Worm (Caenorhabditis elegans) whole organism, L4 larva: ENCODE results near the gene F54B11.10.
A peak's percentile ranks its signal among the peaks of the same experiment; 100 is the strongest.

Source experiments
- D1046.2 ChIP-seq: fragments of 200-800 bp; sonication (Bioruptor generic); IDR thresholded peaks from 2 replicates; pipeline ENCODE4 v1.3.6; 2022; ENCODE audit warnings: missing genetic modification characterization, missing compliant biosample characterization
- F26F4.8 ChIP-seq: fragments of 200-800 bp; sonication (Bioruptor generic); conservative IDR thresholded peaks from 2 replicates; pipeline ENCODE4 v1.3.6; 2022; ENCODE audit warnings: missing genetic modification characterization, missing compliant biosample characterization
- F44E2.7 ChIP-seq: fragments of 200-800 bp; sonication (Bioruptor generic); IDR thresholded peaks from 2 replicates; pipeline ENCODE4 v2.1.2; 2022; ENCODE audit warnings: missing genetic modification characterization, missing compliant biosample characterization
- F49E8.2 ChIP-seq: sonication (generic microtip); optimal IDR thresholded peaks from 2 replicates; lab custom pipeline; 2016; ENCODE audit warnings: missing compliant biosample characterization, mild to moderate bottlenecking, missing genetic modification characterization, borderline replicate concordance
- R02D3.7 ChIP-seq: fragments of 150-350 bp; sonication (generic microtip); optimal IDR thresholded peaks from 3 replicates; lab custom pipeline; 2014; ENCODE audit warnings: missing biosample characterization, missing genetic modification characterization
- T26A8.4 ChIP-seq: fragments of 200-800 bp; sonication (Bioruptor generic); IDR thresholded peaks from 2 replicates; pipeline ENCODE4 v1.3.6; 2022; ENCODE audit warnings: missing genetic modification characterization, missing compliant biosample characterization
- Y75B8A.6 ChIP-seq: fragments of 200-800 bp; sonication (Bioruptor generic); IDR thresholded peaks from 2 replicates; pipeline ENCODE4 v1.3.6; 2022; ENCODE audit warnings: missing genetic modification reagents, missing genetic modification characterization, missing compliant biosample characterization
- ama-1 ChIP-seq: fragments of 150-350 bp; optimal IDR thresholded peaks from 2 replicates; lab custom pipeline; 2014; ENCODE audit warnings: inconsistent platforms, mixed read lengths
- attf-4 ChIP-seq: sonication (generic microtip); optimal IDR thresholded peaks from 3 replicates; lab custom pipeline; 2017; ENCODE audit warnings: missing biosample characterization, missing genetic modification characterization
- ceh-20 ChIP-seq: fragments of 200-800 bp; sonication (Bioruptor generic); IDR thresholded peaks from 2 replicates; pipeline ENCODE4 v1.3.6; 2022; ENCODE audit warnings: missing genetic modification reagents, missing genetic modification characterization, missing compliant biosample characterization
- ceh-32 ChIP-seq: sonication (generic microtip); optimal IDR thresholded peaks from 2 replicates; lab custom pipeline; 2016; ENCODE audit warnings: mild to moderate bottlenecking, missing genetic modification characterization, missing compliant biosample characterization; ENCODE audit not compliant: poor library complexity
- ces-1 ChIP-seq: fragments of 150-350 bp; sonication (generic microtip); optimal IDR thresholded peaks from 4 replicates; lab custom pipeline; 2014; ENCODE audit warnings: missing biosample characterization, missing genetic modification reagents, missing genetic modification characterization
- cey-2 ChIP-seq: sonication (generic microtip); optimal IDR thresholded peaks from 3 replicates; lab custom pipeline; 2017; ENCODE audit warnings: missing genetic modification characterization, mild to moderate bottlenecking, missing compliant biosample characterization, antibody characterized with exemption, borderline replicate concordance; ENCODE audit not compliant: insufficient read depth
- daf-8 ChIP-seq: fragments of 200-800 bp; sonication (Bioruptor generic); IDR thresholded peaks from 2 replicates; pipeline ENCODE4 v1.3.6; 2022; ENCODE audit warnings: missing genetic modification characterization, missing compliant biosample characterization
- dmd-6 ChIP-seq: fragments of 200-800 bp; sonication (Bioruptor generic); IDR thresholded peaks from 2 replicates; pipeline ENCODE4 v1.3.6; 2022; ENCODE audit warnings: missing genetic modification reagents, missing genetic modification characterization, missing compliant biosample characterization
- dmd-9 ChIP-seq: fragments of 200-800 bp; sonication (Bioruptor generic); IDR thresholded peaks from 2 replicates; pipeline ENCODE4 v1.3.6; 2022; ENCODE audit warnings: missing genetic modification reagents, missing genetic modification characterization, missing compliant biosample characterization
- dve-1 ChIP-seq: sonication (generic microtip); optimal IDR thresholded peaks from 2 replicates; lab custom pipeline; 2017; ENCODE audit warnings: antibody characterized with exemption, mild to moderate bottlenecking, missing genetic modification characterization, missing compliant biosample characterization; ENCODE audit not compliant: insufficient read depth
- fos-1 ChIP-seq: fragments of 150-350 bp; optimal IDR thresholded peaks from 2 replicates; lab custom pipeline; 2014; ENCODE audit warnings: missing biosample characterization, missing genetic modification characterization
- hlh-11 ChIP-seq: fragments of 200-800 bp; sonication (Bioruptor generic); optimal IDR thresholded peaks from 2 replicates; lab custom pipeline; 2018; ENCODE audit warnings: mild to moderate bottlenecking, missing genetic modification characterization, missing compliant biosample characterization
- hlh-30 ChIP-seq: sonication (generic microtip); optimal IDR thresholded peaks from 2 replicates; lab custom pipeline; 2017; ENCODE audit warnings: antibody characterized with exemption, mild to moderate bottlenecking, missing genetic modification characterization, missing compliant biosample characterization; ENCODE audit not compliant: insufficient read depth
- jun-1 ChIP-seq: fragments of 150-350 bp; optimal IDR thresholded peaks from 2 replicates; lab custom pipeline; 2014; ENCODE audit warnings: missing biosample characterization, missing genetic modification reagents, missing genetic modification characterization
- lin-1 ChIP-seq: fragments of 200-800 bp; sonication (Bioruptor generic); IDR thresholded peaks from 2 replicates; pipeline ENCODE4 v1.3.6; 2022; ENCODE audit warnings: missing genetic modification reagents, missing genetic modification characterization, missing compliant biosample characterization
- lin-15B ChIP-seq: fragments of 150-350 bp; sonication (generic microtip); optimal IDR thresholded peaks from 3 replicates; lab custom pipeline; 2014; ENCODE audit warnings: missing biosample characterization, missing genetic modification characterization
- lir-3 ChIP-seq: sonication (generic microtip); optimal IDR thresholded peaks from 2 replicates; lab custom pipeline; 2016; ENCODE audit warnings: mild to moderate bottlenecking, missing genetic modification characterization, missing compliant biosample characterization
- lsy-2 ChIP-seq, 2 experiments: fragments of 150-350 bp in 1 of 2; sonication (generic microtip) in 1 of 2; optimal IDR thresholded peaks; 2 replicates each; lab custom pipeline; 2014 to 2017; ENCODE audit warnings: missing biosample characterization in 2 of 2, missing genetic modification characterization in 2 of 2
- mdt-29 ChIP-seq: fragments of 200-800 bp; sonication (Bioruptor generic); IDR thresholded peaks from 2 replicates; pipeline ENCODE4 v1.3.6; 2022; ENCODE audit warnings: missing genetic modification reagents, missing genetic modification characterization, missing compliant biosample characterization
- mes-2 ChIP-seq: sonication (generic microtip); optimal IDR thresholded peaks from 2 replicates; lab custom pipeline; 2016; ENCODE audit warnings: missing genotype, mild to moderate bottlenecking, missing genetic modification characterization, missing compliant biosample characterization; ENCODE audit not compliant: poor library complexity, severe bottlenecking
- mxl-2 ChIP-seq: fragments of 200-800 bp; sonication (Bioruptor generic); conservative IDR thresholded peaks from 2 replicates; pipeline ENCODE4 v1.3.6; 2022; ENCODE audit warnings: missing genetic modification reagents, missing genetic modification characterization, missing compliant biosample characterization
- nhr-10 ChIP-seq: fragments of 150-350 bp; optimal IDR thresholded peaks from 2 replicates; lab custom pipeline; 2014; ENCODE audit warnings: missing biosample characterization, missing genetic modification characterization
- nhr-102 ChIP-seq: sonication (generic microtip); optimal IDR thresholded peaks from 2 replicates; lab custom pipeline; 2016; ENCODE audit warnings: mild to moderate bottlenecking, missing genetic modification characterization, moderate library complexity, missing compliant biosample characterization
- nhr-111 ChIP-seq: fragments of 200-800 bp; sonication (Bioruptor generic); optimal IDR thresholded peaks from 2 replicates; lab custom pipeline; 2018; ENCODE audit warnings: mild to moderate bottlenecking, missing genetic modification characterization, missing compliant biosample characterization
- nhr-237 ChIP-seq: sonication (generic microtip); optimal IDR thresholded peaks from 2 replicates; lab custom pipeline; 2017; ENCODE audit warnings: missing biosample characterization, missing genetic modification characterization
- nhr-25 ChIP-seq: sonication (generic microtip); optimal IDR thresholded peaks from 2 replicates; lab custom pipeline; 2017; ENCODE audit warnings: missing genetic modification characterization, mild to moderate bottlenecking, missing compliant biosample characterization, antibody characterized with exemption, moderate library complexity, borderline replicate concordance; ENCODE audit not compliant: insufficient read depth
- nhr-41 ChIP-seq: fragments of 200-800 bp; sonication (Bioruptor generic); IDR thresholded peaks from 2 replicates; pipeline ENCODE4 v1.3.6; 2022; ENCODE audit warnings: missing genetic modification reagents, missing genetic modification characterization, missing compliant biosample characterization
- nhr-48 ChIP-seq: sonication (generic microtip); optimal IDR thresholded peaks from 2 replicates; lab custom pipeline; 2016; ENCODE audit warnings: mild to moderate bottlenecking, missing genetic modification characterization, missing compliant biosample characterization
- nhr-6 ChIP-seq: fragments of 150-350 bp; optimal IDR thresholded peaks from 2 replicates; lab custom pipeline; 2014; ENCODE audit warnings: missing biosample characterization, missing genetic modification characterization
- nhr-76 ChIP-seq: fragments of 150-350 bp; optimal IDR thresholded peaks from 2 replicates; lab custom pipeline; 2014; ENCODE audit warnings: missing biosample characterization, missing genetic modification characterization
- php-3 ChIP-seq: fragments of 200-800 bp; sonication (Bioruptor generic); IDR thresholded peaks from 2 replicates; pipeline ENCODE4 v1.3.6; 2022; ENCODE audit warnings: missing genetic modification reagents, missing genetic modification characterization, missing compliant biosample characterization
- rbr-2 ChIP-seq: sonication (generic microtip); optimal IDR thresholded peaks from 2 replicates; lab custom pipeline; 2016; ENCODE audit warnings: missing genotype, missing genetic modification characterization, missing compliant biosample characterization
- saeg-2 ChIP-seq: fragments of 200-800 bp; sonication (Bioruptor generic); IDR thresholded peaks from 2 replicates; pipeline ENCODE4 v1.3.6; 2022; ENCODE audit warnings: missing genetic modification reagents, missing genetic modification characterization, missing compliant biosample characterization
- set-16 ChIP-seq: fragments of 200-800 bp; sonication (Bioruptor generic); IDR thresholded peaks from 2 replicates; pipeline ENCODE4 v1.3.6; 2022; ENCODE audit warnings: missing genetic modification reagents, missing genetic modification characterization, missing compliant biosample characterization
- skn-1 ChIP-seq: fragments of 150-350 bp; optimal IDR thresholded peaks from 2 replicates; lab custom pipeline; 2014; ENCODE audit warnings: missing biosample characterization, missing genetic modification characterization
- spr-1 ChIP-seq: sonication (generic microtip); optimal IDR thresholded peaks from 2 replicates; lab custom pipeline; 2016; ENCODE audit warnings: mild to moderate bottlenecking, missing genetic modification characterization, missing compliant biosample characterization
- tra-1 ChIP-seq: fragments of 200-800 bp; sonication (Bioruptor generic); IDR thresholded peaks from 2 replicates; pipeline ENCODE4 v1.3.6; 2022; ENCODE audit warnings: missing genetic modification reagents, missing genetic modification characterization, missing compliant biosample characterization
- unc-62 ChIP-seq, 3 experiments: fragments of 150-350 bp in 1 of 3; sonication (generic microtip); optimal IDR thresholded peaks in 2 of 3; peaks in 1 of 3; 1 replicate in 1 of 3; 2 replicates in 2 of 3; lab custom pipeline; 2014 to 2017; ENCODE audit warnings: missing biosample characterization in 3 of 3, missing genetic modification characterization in 3 of 3, missing genetic modification reagents in 3 of 3, missing genotype in 1 of 3
- zag-1 ChIP-seq: fragments of 150-350 bp; optimal IDR thresholded peaks from 2 replicates; lab custom pipeline; 2014; ENCODE audit warnings: missing biosample characterization, missing genetic modification characterization
- zip-11 ChIP-seq: fragments of 200-800 bp; sonication (Bioruptor generic); IDR thresholded peaks from 2 replicates; pipeline ENCODE4 v1.3.6; 2022; ENCODE audit warnings: missing genetic modification characterization, missing compliant biosample characterization
- zip-2 ChIP-seq: fragments of 150-350 bp; optimal IDR thresholded peaks from 2 replicates; lab custom pipeline; 2014; ENCODE audit warnings: missing biosample characterization, missing genetic modification characterization
- ztf-11 ChIP-seq: fragments of 150-350 bp; optimal IDR thresholded peaks from 2 replicates; lab custom pipeline; 2014; ENCODE audit warnings: missing biosample characterization, missing genetic modification characterization

The F54B11.10 gene

ce11 chrX:13543350-13543749 is 38.6 kb upstream of the F54B11.10 start:
- TF ChIP-seq fos-1 (tag; lab: Kevin White, UChicago): no peak
- no peak for TF ChIP-seq ces-1 (GFP tag; lab: Kevin White, UChicago)
- TF ChIP-seq skn-1 (tag; lab: Kevin White, UChicago): no peak
- TF ChIP-seq zip-2 (tag; lab: Kevin White, UChicago): no peak
- no peak for TF ChIP-seq mxl-2
- no peak for TF ChIP-seq ceh-20 (GFP tag; lab: Robert Waterston, UW)
- TF ChIP-seq Y75B8A.6: no peak
- no peak for TF ChIP-seq D1046.2 (GFP tag; lab: Robert Waterston, UW)
- no peak for TF ChIP-seq zip-11 (GFP tag; lab: Robert Waterston, UW)
- TF ChIP-seq daf-8 (GFP tag; lab: Robert Waterston, UW): no peak
- TF ChIP-seq ama-1 (lab: Kevin White, UChicago): peak; percentile 95
- no peak for TF ChIP-seq R02D3.7 (tag; lab: Kevin White, UChicago)
- TF ChIP-seq rbr-2 (tag; lab: Kevin White, UChicago): no peak
- peak; percentile 9 for TF ChIP-seq hlh-30
- no peak for TF ChIP-seq ceh-32 (tag; lab: Kevin White, UChicago)
- no peak for TF ChIP-seq ztf-11 (tag; lab: Kevin White, UChicago)
- TF ChIP-seq, all 104 proteins: peak for 2

ce11 chrX:13544544-13545021 is 37.3 kb upstream of the F54B11.10 start:
- no peak for TF ChIP-seq lin-15B (tag; lab: Kevin White, UChicago)
- TF ChIP-seq F49E8.2: no peak
- TF ChIP-seq attf-4 (tag; lab: Kevin White, UChicago): no peak
- TF ChIP-seq dmd-9 (GFP tag; lab: Robert Waterston, UW): peak; percentile 58; the same call in 1 of the 2 replicates
- no peak for TF ChIP-seq nhr-6 (tag; lab: Kevin White, UChicago)
- TF ChIP-seq php-3 (GFP tag; lab: Robert Waterston, UW): no peak
- no peak for TF ChIP-seq nhr-25
- no peak for TF ChIP-seq nhr-41 (GFP tag; lab: Robert Waterston, UW)
- TF ChIP-seq unc-62 (GFP tag; optimal IDR thresholded peaks at IDR 0.05 in 1 of 2; lab: Kevin White, UChicago): peak in 1 of 2 experiments; percentile 76
- TF ChIP-seq unc-62 (tag; optimal IDR thresholded peaks at IDR 0.05; lab: Kevin White, UChicago): no peak
- peak in 1 of 2 experiments; percentile 30 for TF ChIP-seq lsy-2 (tag; optimal IDR thresholded peaks at IDR 0.05; lab: Kevin White, UChicago)
- TF ChIP-seq nhr-102 (tag; lab: Kevin White, UChicago): no peak
- no peak for TF ChIP-seq F44E2.7
- no peak for TF ChIP-seq jun-1
- no peak for TF ChIP-seq nhr-48 (tag; lab: Kevin White, UChicago)
- TF ChIP-seq spr-1 (tag; lab: Kevin White, UChicago): no peak
- no peak for TF ChIP-seq nhr-10 (tag; lab: Kevin White, UChicago)
- TF ChIP-seq nhr-76: no peak
- TF ChIP-seq dmd-6 (GFP tag; lab: Robert Waterston, UW): peak; percentile 9; the same call in 1 of the 2 replicates
- TF ChIP-seq lir-3 (tag; lab: Kevin White, UChicago): no peak
- TF ChIP-seq zag-1 (tag; lab: Kevin White, UChicago): no peak
- no peak for TF ChIP-seq lin-1
- TF ChIP-seq ztf-11 (tag; lab: Kevin White, UChicago): no peak
- no peak for TF ChIP-seq hlh-11 (tag; lab: Kevin White, UChicago)
- no peak for TF ChIP-seq Y75B8A.6
- TF ChIP-seq set-16: no peak
- no peak for TF ChIP-seq nhr-237 (tag; lab: Kevin White, UChicago)
- TF ChIP-seq tra-1 (GFP tag; lab: Robert Waterston, UW): 0 out of 2 replicates have a peak, but pooled peaks have one; percentile 19
- no peak for TF ChIP-seq nhr-111 (GFP tag; lab: Kevin White, UChicago)
- TF ChIP-seq T26A8.4 (GFP tag; lab: Robert Waterston, UW): no peak
- no peak for TF ChIP-seq F26F4.8 (GFP tag; lab: Robert Waterston, UW)
- TF ChIP-seq ama-1 (lab: Kevin White, UChicago): peak; percentile 97
- TF ChIP-seq mdt-29 (GFP tag; lab: Robert Waterston, UW): peak; percentile 30; the same call in 1 of the 2 replicates
- no peak for TF ChIP-seq cey-2 (tag; lab: Kevin White, UChicago)
- TF ChIP-seq dve-1 (tag; lab: Kevin White, UChicago): no peak
- no peak for TF ChIP-seq saeg-2 (GFP tag; lab: Robert Waterston, UW)
- TF ChIP-seq mes-2 (tag; lab: Kevin White, UChicago): no peak
